Worm (Caenorhabditis elegans) whole organism, young adult: ENCODE data around the gene cld-9.
A peak's percentile ranks its signal among the peaks of the same experiment; 100 is the strongest.

ENCODE experiments used
- B0035.1 ChIP-seq: sonication (generic microtip); optimal IDR thresholded peaks from 2 replicates; lab custom pipeline; 2016; ENCODE audit warnings: missing genetic modification characterization, mild to moderate bottlenecking, missing compliant biosample characterization, missing genotype, missing genetic modification reagents
- C17E4.6 ChIP-seq: fragments of 200-800 bp; sonication (Bioruptor generic); IDR thresholded peaks from 2 replicates; pipeline ENCODE4 v1.3.6; 2022; ENCODE audit warnings: missing genetic modification reagents, missing genetic modification characterization, missing compliant biosample characterization
- F22D6.2 ChIP-seq: sonication (generic microtip); optimal IDR thresholded peaks from 2 replicates; lab custom pipeline; 2016; ENCODE audit warnings: mild to moderate bottlenecking, missing genetic modification characterization, missing compliant biosample characterization
- F23B12.7 ChIP-seq: sonication (generic microtip); optimal IDR thresholded peaks from 2 replicates; lab custom pipeline; 2017; ENCODE audit warnings: missing genetic modification characterization, mild to moderate bottlenecking, missing compliant biosample characterization, antibody characterized with exemption, moderate library complexity; ENCODE audit not compliant: insufficient read depth
- F37B4.10 ChIP-seq: fragments of 200-800 bp; sonication (Bioruptor generic); IDR thresholded peaks from 2 replicates; pipeline ENCODE4 v1.3.6; 2022; ENCODE audit warnings: missing genetic modification characterization, missing compliant biosample characterization
- F49E8.2 ChIP-seq: sonication (generic microtip); optimal IDR thresholded peaks from 3 replicates; lab custom pipeline; 2017; ENCODE audit warnings: missing genetic modification characterization, mild to moderate bottlenecking, missing compliant biosample characterization, antibody characterized with exemption, moderate library complexity; ENCODE audit not compliant: insufficient read depth
- F55B11.4 ChIP-seq: sonication (generic microtip); optimal IDR thresholded peaks from 2 replicates; lab custom pipeline; 2016; ENCODE audit warnings: missing compliant biosample characterization, missing genetic modification characterization, borderline replicate concordance; ENCODE audit not compliant: insufficient read depth
- F57A8.1 ChIP-seq: fragments of 200-800 bp; sonication (Bioruptor generic); optimal IDR thresholded peaks from 2 replicates; lab custom pipeline; 2018; ENCODE audit warnings: mild to moderate bottlenecking, missing genetic modification characterization, moderate library complexity, missing compliant biosample characterization
- F57C9.4 ChIP-seq: sonication (generic microtip); optimal IDR thresholded peaks from 2 replicates; lab custom pipeline; 2017; ENCODE audit warnings: mild to moderate bottlenecking, missing genetic modification characterization, missing compliant biosample characterization
- T07F8.4 ChIP-seq: sonication (generic microtip); optimal IDR thresholded peaks from 2 replicates; lab custom pipeline; 2016; ENCODE audit warnings: mild to moderate bottlenecking, missing genetic modification characterization, moderate library complexity, missing compliant biosample characterization
- Y67H2A.10 ChIP-seq: fragments of 200-800 bp; sonication (Bioruptor generic); conservative IDR thresholded peaks from 2 replicates; pipeline ENCODE4 v1.3.6; 2022; ENCODE audit warnings: missing genetic modification reagents, missing genetic modification characterization, missing compliant biosample characterization
- akir-1 ChIP-seq: fragments of 200-800 bp; sonication (Bioruptor generic); optimal IDR thresholded peaks from 2 replicates; lab custom pipeline; 2018; ENCODE audit warnings: mild to moderate bottlenecking, missing genetic modification characterization, moderate library complexity, missing compliant biosample characterization
- ama-1 ChIP-seq, 3 experiments: fragments of 150-350 bp in 1 of 3; sonication (generic microtip) in 2 of 3; optimal IDR thresholded peaks; 2 replicates each; lab custom pipeline; 2014 to 2018; ENCODE audit warnings: missing biosample characterization in 2 of 3, missing genetic modification characterization in 2 of 3, missing genetic modification reagents in 2 of 3
- aptf-3 ChIP-seq: fragments of 200-800 bp; sonication (Bioruptor generic); IDR thresholded peaks from 2 replicates; pipeline ENCODE4 v1.3.6; 2022; ENCODE audit warnings: missing genetic modification characterization, missing compliant biosample characterization
- atf-7 ChIP-seq: sonication (generic microtip); optimal IDR thresholded peaks from 2 replicates; lab custom pipeline; 2017; ENCODE audit warnings: mild to moderate bottlenecking, missing genetic modification characterization, missing compliant biosample characterization
- attf-3 ChIP-seq: fragments of 200-800 bp; sonication (Bioruptor generic); conservative IDR thresholded peaks from 2 replicates; pipeline ENCODE4 v1.3.6; 2022; ENCODE audit warnings: missing genetic modification reagents, missing genetic modification characterization, missing compliant biosample characterization
- bed-2 ChIP-seq: fragments of 200-800 bp; sonication (Bioruptor generic); IDR thresholded peaks from 2 replicates; pipeline ENCODE4 v1.3.6; 2022; ENCODE audit warnings: missing genetic modification reagents, missing genetic modification characterization, missing compliant biosample characterization
- ccch-3 ChIP-seq: fragments of 200-800 bp; sonication (Bioruptor generic); optimal IDR thresholded peaks from 2 replicates; lab custom pipeline; 2018; ENCODE audit warnings: mild to moderate bottlenecking, missing genetic modification characterization, missing compliant biosample characterization
- cebp-2 ChIP-seq: fragments of 200-800 bp; sonication (Bioruptor generic); IDR thresholded peaks from 2 replicates; pipeline ENCODE4 v1.3.6; 2022; ENCODE audit warnings: missing genetic modification characterization, missing compliant biosample characterization
- ceh-58 ChIP-seq: fragments of 200-800 bp; sonication (Bioruptor generic); IDR thresholded peaks from 2 replicates; pipeline ENCODE4 v1.3.6; 2022; ENCODE audit warnings: missing genetic modification characterization, missing compliant biosample characterization
- dpff-1 ChIP-seq: sonication (generic microtip); optimal IDR thresholded peaks from 2 replicates; lab custom pipeline; 2017; ENCODE audit warnings: mild to moderate bottlenecking, missing genetic modification characterization, missing compliant biosample characterization
- dpl-1 ChIP-seq: fragments of 150-350 bp; optimal IDR thresholded peaks from 2 replicates; lab custom pipeline; 2014; ENCODE audit warnings: missing biosample characterization, missing genetic modification reagents, missing genetic modification characterization
- him-1 ChIP-seq: sonication (generic microtip); optimal IDR thresholded peaks from 2 replicates; lab custom pipeline; 2016; ENCODE audit warnings: missing genotype, missing genetic modification reagents, missing genetic modification characterization, missing compliant biosample characterization
- hrde-1 ChIP-seq: sonication (generic microtip); optimal IDR thresholded peaks from 2 replicates; lab custom pipeline; 2016; ENCODE audit warnings: missing genetic modification characterization, mild to moderate bottlenecking, missing compliant biosample characterization, moderate library complexity, missing genotype, missing genetic modification reagents, borderline replicate concordance
- lag-1 ChIP-seq: fragments of 200-800 bp; sonication (Bioruptor generic); IDR thresholded peaks from 2 replicates; pipeline ENCODE4 v1.3.6; 2022; ENCODE audit warnings: missing genetic modification reagents, missing genetic modification characterization, missing compliant biosample characterization
- let-526 ChIP-seq: fragments of 200-800 bp; sonication (Bioruptor generic); IDR thresholded peaks from 2 replicates; pipeline ENCODE4 v1.3.6; 2022; ENCODE audit warnings: missing genetic modification reagents, missing genetic modification characterization, missing compliant biosample characterization
- lin-35 ChIP-seq, 3 experiments: fragments of 150-350 bp in 2 of 3; sonication (generic microtip) in 1 of 3; optimal IDR thresholded peaks; 2 replicates each; lab custom pipeline; 2014 to 2018; ENCODE audit warnings: missing biosample characterization in 3 of 3, missing genetic modification characterization in 3 of 3, missing genetic modification reagents in 3 of 3
- lsl-1 ChIP-seq: fragments of 200-800 bp; sonication (Bioruptor generic); optimal IDR thresholded peaks from 2 replicates; lab custom pipeline; 2018; ENCODE audit warnings: mild to moderate bottlenecking, missing genetic modification characterization, moderate library complexity, missing compliant biosample characterization
- madf-3 ChIP-seq: fragments of 200-800 bp; sonication (Bioruptor generic); IDR thresholded peaks from 2 replicates; pipeline ENCODE4 v1.3.6; 2022; ENCODE audit warnings: missing genetic modification reagents, missing genetic modification characterization, missing compliant biosample characterization
- mxl-1 ChIP-seq: sonication (generic microtip); optimal IDR thresholded peaks from 2 replicates; lab custom pipeline; 2016; ENCODE audit warnings: missing genetic modification characterization, missing compliant biosample characterization
- nhr-120 ChIP-seq: fragments of 200-800 bp; sonication (Bioruptor generic); IDR thresholded peaks from 2 replicates; pipeline ENCODE4 v1.3.6; 2022; ENCODE audit warnings: missing genetic modification characterization, missing compliant biosample characterization
- nhr-90 ChIP-seq: sonication (generic microtip); optimal IDR thresholded peaks from 2 replicates; lab custom pipeline; 2016; ENCODE audit warnings: missing genotype, mild to moderate bottlenecking, missing genetic modification characterization, missing compliant biosample characterization
- pha-4 ChIP-seq: fragments of 150-350 bp; sonication (generic microtip); optimal IDR thresholded peaks from 2 replicates; lab custom pipeline; 2014; ENCODE audit warnings: missing biosample characterization, missing genetic modification reagents, missing genetic modification characterization
- rcor-1 ChIP-seq: fragments of 200-800 bp; sonication (Bioruptor generic); IDR thresholded peaks from 2 replicates; pipeline ENCODE4 v1.3.6; 2022; ENCODE audit warnings: missing genetic modification reagents, missing genetic modification characterization, missing compliant biosample characterization
- rpc-1 ChIP-seq, 2 experiments: fragments of 150-350 bp in 1 of 2; sonication (generic microtip) in 1 of 2; optimal IDR thresholded peaks; 2 replicates each; lab custom pipeline; 2014 to 2018; ENCODE audit warnings: missing biosample characterization in 1 of 2, missing genetic modification characterization in 1 of 2, missing genetic modification reagents in 1 of 2, missing genotype in 1 of 2
- sea-2 ChIP-seq: fragments of 200-800 bp; sonication (Bioruptor generic); IDR thresholded peaks from 2 replicates; pipeline ENCODE4 v1.3.6; 2022; ENCODE audit warnings: missing genetic modification characterization, missing compliant biosample characterization
- snpc-1.1 ChIP-seq: sonication (generic microtip); optimal IDR thresholded peaks from 2 replicates; lab custom pipeline; 2017; ENCODE audit warnings: missing genetic modification characterization, mild to moderate bottlenecking, missing compliant biosample characterization, antibody characterized with exemption, moderate library complexity, missing genotype, missing genetic modification reagents; ENCODE audit not compliant: insufficient read depth
- snpc-1.3 ChIP-seq: sonication (generic microtip); optimal IDR thresholded peaks from 2 replicates; lab custom pipeline; 2017; ENCODE audit warnings: missing genetic modification characterization, mild to moderate bottlenecking, missing compliant biosample characterization, antibody characterized with exemption, moderate library complexity, missing genotype, missing genetic modification reagents; ENCODE audit not compliant: insufficient read depth
- snpc-3.4 ChIP-seq: sonication (generic microtip); optimal IDR thresholded peaks from 2 replicates; lab custom pipeline; 2017; ENCODE audit warnings: missing genetic modification characterization, mild to moderate bottlenecking, missing compliant biosample characterization, antibody characterized with exemption, moderate library complexity, missing genotype, missing genetic modification reagents
- snpc-4 ChIP-seq, 5 experiments: fragments of 150-350 bp in 1 of 5; sonication (generic microtip) in 4 of 5; optimal IDR thresholded peaks; 2 replicates each; lab custom pipeline; 2014 to 2018; ENCODE audit warnings: missing genetic modification characterization in 5 of 5, missing biosample characterization in 3 of 5, antibody characterized with exemption in 2 of 5, mild to moderate bottlenecking in 2 of 5, missing compliant biosample characterization in 2 of 5, missing genotype in 2 of 5, moderate library complexity in 2 of 5, missing genetic modification reagents in 1 of 5
- sptf-2 ChIP-seq: fragments of 200-800 bp; sonication (Bioruptor generic); optimal IDR thresholded peaks from 2 replicates; lab custom pipeline; 2018; ENCODE audit warnings: mild to moderate bottlenecking, missing genetic modification characterization, missing compliant biosample characterization
- tbp1 ChIP-seq: fragments of 200-800 bp; sonication (Bioruptor generic); optimal IDR thresholded peaks from 2 replicates; lab custom pipeline; 2018; ENCODE audit warnings: mild to moderate bottlenecking, missing genetic modification characterization, missing compliant biosample characterization
- tbx-9 ChIP-seq: sonication (generic microtip); optimal IDR thresholded peaks from 2 replicates; lab custom pipeline; 2016; ENCODE audit warnings: borderline replicate concordance, missing genetic modification characterization, inconsistent platforms, missing compliant biosample characterization
- tlf-1 ChIP-seq: fragments of 200-800 bp; sonication (Bioruptor generic); optimal IDR thresholded peaks from 2 replicates; lab custom pipeline; 2018; ENCODE audit warnings: mild to moderate bottlenecking, missing genetic modification characterization, missing compliant biosample characterization
- unc-130 ChIP-seq: sonication (generic microtip); optimal IDR thresholded peaks from 2 replicates; lab custom pipeline; 2016; ENCODE audit warnings: missing genetic modification reagents, missing genetic modification characterization, missing compliant biosample characterization
- ztf-28 ChIP-seq: fragments of 200-800 bp; sonication (Bioruptor generic); IDR thresholded peaks from 2 replicates; pipeline ENCODE4 v1.3.6; 2022; ENCODE audit warnings: missing genetic modification reagents, missing genetic modification characterization, missing compliant biosample characterization
- ztf-6 ChIP-seq: fragments of 200-800 bp; sonication (Bioruptor generic); IDR thresholded peaks from 2 replicates; pipeline ENCODE4 v1.3.6; 2022; ENCODE audit warnings: missing genetic modification reagents, missing genetic modification characterization, missing compliant biosample characterization

cld-9 gene

DNA sequence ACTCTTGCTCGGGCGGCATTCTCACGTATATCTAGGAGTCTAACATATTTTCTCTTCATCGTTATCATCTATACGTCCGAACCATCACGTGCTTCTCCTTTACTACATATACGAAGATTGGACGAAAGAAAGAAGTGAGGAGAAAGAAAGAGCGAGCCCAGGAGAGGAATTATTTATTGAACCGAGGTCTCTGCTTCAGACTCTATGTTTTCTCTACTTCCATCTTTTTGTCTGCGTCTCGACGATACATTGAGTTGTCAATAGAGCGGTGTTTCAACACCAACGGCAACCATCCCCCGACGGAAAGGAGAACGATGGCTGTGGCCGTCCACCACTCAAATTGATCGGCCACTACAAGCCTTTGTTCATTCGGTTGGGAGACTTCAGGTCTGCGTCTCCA lies 37.7 kb upstream of the cld-9 start (continued):
- peak; percentile 70 for TF ChIP-seq F23B12.7 (tag; lab: Kevin White, UChicago)
- no peak for TF ChIP-seq snpc-1.3 (tag; lab: Kevin White, UChicago)
- TF ChIP-seq snpc-1.1 = no peak
- TF ChIP-seq T07F8.4 = no peak
- TF ChIP-seq Y67H2A.10 (GFP tag; lab: Robert Waterston, UW) = no peak
- no peak for TF ChIP-seq nhr-120 (GFP tag; lab: Robert Waterston, UW)
- no peak for TF ChIP-seq him-1
- no peak for TF ChIP-seq sptf-2 (GFP tag; lab: Kevin White, UChicago)
- no peak for TF ChIP-seq akir-1 (GFP tag; lab: Kevin White, UChicago)
- TF ChIP-seq F57C9.4 (tag; lab: Kevin White, UChicago) = no peak
- TF ChIP-seq cebp-2 (GFP tag; lab: Robert Waterston, UW) = no peak
- TF ChIP-seq unc-130 (GFP tag; lab: Kevin White, UChicago) = no peak
- TF ChIP-seq rcor-1 (GFP tag; lab: Robert Waterston, UW) = peak; percentile 24; the same call in 1 of the 2 replicates
- peak; percentile 22 for TF ChIP-seq tbp1 (GFP tag; lab: Kevin White, UChicago)
- peak; percentile 61; the same call in 1 of the 2 replicates for TF ChIP-seq let-526 (GFP tag; lab: Robert Waterston, UW)
- no peak for TF ChIP-seq F55B11.4
- no peak for TF ChIP-seq ccch-3 (GFP tag; lab: Kevin White, UChicago)
- no peak for TF ChIP-seq mxl-1
- TF ChIP-seq hrde-1 (tag; lab: Kevin White, UChicago) = no peak
- TF ChIP-seq lag-1 (GFP tag; lab: Robert Waterston, UW) = no peak
- no peak for TF ChIP-seq madf-3 (GFP tag; lab: Robert Waterston, UW)
- TF ChIP-seq bed-2 (GFP tag; lab: Robert Waterston, UW) = no peak
- TF ChIP-seq B0035.1 = no peak
- no peak for TF ChIP-seq atf-7
- peak in 1 of 3 experiments; percentile 56 for TF ChIP-seq lin-35 (GFP tag; optimal IDR thresholded peaks at IDR 0.05; lab: Kevin White, UChicago)
- no peak for TF ChIP-seq sea-2
- TF ChIP-seq ztf-28 (GFP tag; lab: Robert Waterston, UW) = no peak
- TF ChIP-seq attf-3 = no peak
- no peak for TF ChIP-seq ztf-6 (GFP tag; lab: Robert Waterston, UW)
- no peak for TF ChIP-seq snpc-4 (GFP tag; optimal IDR thresholded peaks at IDR 0.05; lab: Kevin White, UChicago)
- TF ChIP-seq snpc-4 (tag; optimal IDR thresholded peaks at IDR 0.05; lab: Kevin White, UChicago) = peak; percentile 16 to 64 (median 48)
- TF ChIP-seq F37B4.10 (GFP tag; lab: Robert Waterston, UW) = no peak
- TF ChIP-seq dpl-1 (GFP tag; lab: Kevin White, UChicago) = peak; percentile 1
- TF ChIP-seq F22D6.2 (tag; lab: Kevin White, UChicago) = no peak
- no peak for TF ChIP-seq rpc-1 (optimal IDR thresholded peaks at IDR 0.05; lab: Kevin White, UChicago)
- TF ChIP-seq rpc-1 (tag; optimal IDR thresholded peaks at IDR 0.05; lab: Kevin White, UChicago) = no peak
- peak; percentile 26 for TF ChIP-seq tlf-1 (GFP tag; lab: Kevin White, UChicago)
- TF ChIP-seq aptf-3 = no peak
- TF ChIP-seq C17E4.6 = no peak
- TF ChIP-seq F49E8.2 (tag; lab: Kevin White, UChicago) = no peak
- no peak for TF ChIP-seq lsl-1 (GFP tag; lab: Kevin White, UChicago)
- TF ChIP-seq dpff-1 (tag; lab: Kevin White, UChicago) = no peak
- no peak for TF ChIP-seq F57A8.1 (GFP tag; lab: Kevin White, UChicago)
- TF ChIP-seq pha-4 (tag; lab: Kevin White, UChicago) = no peak
- no peak for TF ChIP-seq tbx-9
- TF ChIP-seq snpc-3.4 = no peak
- TF ChIP-seq ama-1 (optimal IDR thresholded peaks at IDR 0.05; lab: Kevin White, UChicago) = peak; percentile 12
- TF ChIP-seq ama-1 (GFP tag; optimal IDR thresholded peaks at IDR 0.05; lab: Kevin White, UChicago) = no peak
- peak; percentile 23 for TF ChIP-seq nhr-90 (tag; lab: Kevin White, UChicago)
- no peak for TF ChIP-seq ceh-58 (GFP tag; lab: Robert Waterston, UW)
